4 fruit fly cellular contexts compared by ENCODE assay signal in genomic region chr3L:20517897-20518804, dm6.
A peak's percentile ranks its signal among the peaks of the same experiment; 100 is the strongest.
TF ChIP-seq lines count a peak whose summit lies in the region.

No protein-coding gene starts in this region.

TF ChIP-seq in whole organism, embryonic, 481 proteins besides CTCF, POLR2A, EP300 and RAD21 (continued from another document and continues in another):
- peak; percentile 60 for TF ChIP-seq CG15269 (tag; optimal IDR thresholded peaks at IDR 0.05; lab: Kevin White, UChicago)
- peak; percentile 34 for TF ChIP-seq Fer3 (tag; optimal IDR thresholded peaks at IDR 0.05; lab: Kevin White, UChicago)
- no peak for TF ChIP-seq gsb-n (tag; optimal IDR thresholded peaks at IDR 0.05; lab: Kevin White, UChicago)
- no peak for TF ChIP-seq CG8944 (GFP tag; optimal IDR thresholded peaks at IDR 0.05; lab: Kevin White, UChicago)
- peak; percentile 52; the same call in 1 of the 2 replicates for TF ChIP-seq slbo (GFP tag; IDR thresholded peaks at IDR 0.05; lab: Robert Waterston, UW)
- no peak for TF ChIP-seq E2f1 (GFP tag; IDR thresholded peaks at IDR 0.05; lab: Robert Waterston, UW)
- TF ChIP-seq ranshi (GFP tag; IDR thresholded peaks at IDR 0.05; lab: Robert Waterston, UW), result peak; percentile 57
- no peak for TF ChIP-seq tna (GFP tag; IDR thresholded peaks at IDR 0.05; lab: Robert Waterston, UW; ENCODE audit: partially characterized antibody)
- peak; percentile 12 for TF ChIP-seq Blimp-1 (GFP tag; optimal IDR thresholded peaks at IDR 0.05; lab: Kevin White, UChicago)
- TF ChIP-seq CG17568 (GFP tag; optimal IDR thresholded peaks at IDR 0.05; lab: Kevin White, UChicago), result peak; percentile 4
- no peak for TF ChIP-seq pan (optimal IDR thresholded peaks at IDR 0.05; lab: Kevin White, UChicago)
- peak in 1 of 2 experiments; percentile 62 for TF ChIP-seq pan (GFP tag; optimal IDR thresholded peaks at IDR 0.05 in 1 of 2, IDR thresholded peaks at IDR 0.05 in 1 of 2)
- no peak for TF ChIP-seq Nf-YA (GFP tag; IDR thresholded peaks at IDR 0.05; lab: Robert Waterston, UW)
- no peak for TF ChIP-seq Dref (GFP tag; IDR thresholded peaks at IDR 0.05; lab: Robert Waterston, UW)
- TF ChIP-seq CG12219 (GFP tag; optimal IDR thresholded peaks at IDR 0.05; lab: Kevin White, UChicago), result peak; percentile 17
- TF ChIP-seq Ets65A (GFP tag; lab: Kevin White, UChicago), result peak; percentile 74
- TF ChIP-seq jumu (GFP tag; optimal IDR thresholded peaks at IDR 0.05; lab: Kevin White, UChicago), result peak; percentile 17
- no peak for TF ChIP-seq CG30020 (tag; optimal IDR thresholded peaks at IDR 0.05; lab: Kevin White, UChicago)
- no peak for TF ChIP-seq CG31388 (GFP tag; optimal IDR thresholded peaks at IDR 0.05; lab: Kevin White, UChicago)
- no peak for TF ChIP-seq Neu2 (GFP tag; optimal IDR thresholded peaks at IDR 0.05; lab: Kevin White, UChicago; ENCODE audit: borderline replicate concordance)
- TF ChIP-seq Sox102F (GFP tag; optimal IDR thresholded peaks at IDR 0.05; lab: Kevin White, UChicago), result peak; percentile 41
- peak in 1 of 2 experiments; percentile 7 for TF ChIP-seq chif (GFP tag; optimal IDR thresholded peaks at IDR 0.05; lab: Kevin White, UChicago)
- no peak for TF ChIP-seq btn (GFP tag; optimal IDR thresholded peaks at IDR 0.05; lab: Kevin White, UChicago)
- TF ChIP-seq Side (GFP tag; optimal IDR thresholded peaks at IDR 0.05; lab: Kevin White, UChicago), result peak; percentile 17
- no peak for TF ChIP-seq oc (tag; optimal IDR thresholded peaks at IDR 0.05; lab: Kevin White, UChicago)
- TF ChIP-seq gcm (GFP tag; optimal IDR thresholded peaks at IDR 0.05; lab: Kevin White, UChicago), result no peak
- peak; percentile 87 for TF ChIP-seq psq (GFP tag; optimal IDR thresholded peaks at IDR 0.05; lab: Kevin White, UChicago)
- TF ChIP-seq Dek (tag; optimal IDR thresholded peaks at IDR 0.05; lab: Kevin White, UChicago), result peak; percentile 42
- TF ChIP-seq Chrac-16 (GFP tag; optimal IDR thresholded peaks at IDR 0.05; lab: Kevin White, UChicago), result peak; percentile 15
- peak; percentile 51; the same call in 1 of the 2 replicates for TF ChIP-seq CG11696 (GFP tag; IDR thresholded peaks at IDR 0.05; lab: Robert Waterston, UW)
- peak; percentile 1 for TF ChIP-seq CoRest (tag; optimal IDR thresholded peaks at IDR 0.05; lab: Kevin White, UChicago)
- peak; percentile 9; the same call in 1 of the 2 replicates for TF ChIP-seq CG10366 (GFP tag; IDR thresholded peaks at IDR 0.05; lab: Robert Waterston, UW)
- TF ChIP-seq onecut (GFP tag; IDR thresholded peaks at IDR 0.05; lab: Robert Waterston, UW), result no peak

TF ChIP-seq in whole organism, prepupa, 60 proteins besides CTCF, POLR2A, EP300 and RAD21 (continued from another document and continues in another):
- TF ChIP-seq lz (GFP tag; optimal IDR thresholded peaks at IDR 0.05; lab: Kevin White, UChicago) (peak; percentile 48), CG10669 (GFP tag; optimal IDR thresholded peaks at IDR 0.05; lab: Kevin White, UChicago) (peak; percentile 5), CG6854 (GFP tag; optimal IDR thresholded peaks at IDR 0.05; lab: Kevin White, UChicago) (peak; percentile 67), CG3032 (tag; optimal IDR thresholded peaks at IDR 0.05; lab: Kevin White, UChicago) (peak; percentile 5), CG6163 (GFP tag; IDR thresholded peaks at IDR 0.05; lab: Robert Waterston, UW) (peak; percentile 88), salr (GFP tag; optimal IDR thresholded peaks at IDR 0.05; lab: Kevin White, UChicago) (peak in 1 of 2 experiments; percentile 41), Ets96B (tag; optimal IDR thresholded peaks at IDR 0.05; lab: Kevin White, UChicago) (peak; percentile 26), CG16779 (tag; optimal IDR thresholded peaks at IDR 0.05; lab: Kevin White, UChicago) (peak; percentile 34), CG11902 (GFP tag; optimal IDR thresholded peaks at IDR 0.05; lab: Kevin White, UChicago) (no peak), Eip93F (GFP tag; optimal IDR thresholded peaks at IDR 0.05; lab: Kevin White, UChicago) (no peak), ss (GFP tag; optimal IDR thresholded peaks at IDR 0.05; lab: Kevin White, UChicago) (peak; percentile 73 to 78), Gug (GFP tag; IDR thresholded peaks at IDR 0.05; lab: Robert Waterston, UW) (no peak), Eip78C (GFP tag; lab: Kevin White, UChicago) (peak; percentile 81), Hr4 (GFP tag; optimal IDR thresholded peaks at IDR 0.05; lab: Kevin White, UChicago) (peak; percentile 59), Sox102F (GFP tag; optimal IDR thresholded peaks at IDR 0.05; lab: Kevin White, UChicago) (peak; percentile 20), pdm3 (GFP tag; optimal IDR thresholded peaks at IDR 0.05; lab: Kevin White, UChicago) (peak; percentile 36), net (GFP tag; optimal IDR thresholded peaks at IDR 0.05; lab: Kevin White, UChicago) (peak; percentile 17), Eip75B (GFP tag; optimal IDR thresholded peaks at IDR 0.05; lab: Kevin White, UChicago) (peak; percentile 14), CG6276 (GFP tag; optimal IDR thresholded peaks at IDR 0.05; lab: Kevin White, UChicago) (peak; percentile 41), CG32006 (GFP tag; optimal IDR thresholded peaks at IDR 0.05; lab: Kevin White, UChicago) (peak; percentile 33), fkh (GFP tag; optimal IDR thresholded peaks at IDR 0.05; lab: Kevin White, UChicago) (peak; percentile 85), Smox (GFP tag; optimal IDR thresholded peaks at IDR 0.05; lab: Kevin White, UChicago) (peak; percentile 56), CG6808 (GFP tag; optimal IDR thresholded peaks at IDR 0.05; lab: Kevin White, UChicago) (peak; percentile 72), CG4318 (GFP tag; optimal IDR thresholded peaks at IDR 0.05; lab: Kevin White, UChicago) (no peak), CG8119 (GFP tag; IDR thresholded peaks at IDR 0.05; lab: Robert Waterston, UW) (peak; percentile 43; the same call in 2 of the 3 replicates), svp (GFP tag; lab: Kevin White, UChicago) (peak; percentile 88), Met (GFP tag; optimal IDR thresholded peaks at IDR 0.05; lab: Kevin White, UChicago) (peak; percentile 57), Lpt (GFP tag; optimal IDR thresholded peaks at IDR 0.05; lab: Kevin White, UChicago) (peak; percentile 41), Sox14 (GFP tag; optimal IDR thresholded peaks at IDR 0.05; lab: Kevin White, UChicago) (peak; percentile 95), dsx (GFP tag; optimal IDR thresholded peaks at IDR 0.05; lab: Kevin White, UChicago; ENCODE audit: poor library complexity, severe bottlenecking) (peak; percentile 59), CG1621 (tag; optimal IDR thresholded peaks at IDR 0.05; lab: Kevin White, UChicago) (peak; percentile 47), vri (GFP tag; optimal IDR thresholded peaks at IDR 0.05; lab: Kevin White, UChicago) (peak; percentile 47), achi (GFP tag; optimal IDR thresholded peaks at IDR 0.05; lab: Kevin White, UChicago) (peak; percentile 22), fd59A (GFP tag; optimal IDR thresholded peaks at IDR 0.05; lab: Kevin White, UChicago) (no peak)

TF ChIP-seq in whole organism, pupa, 21 proteins besides CTCF, POLR2A, EP300 and RAD21 (continued from another document):
- TF ChIP-seq CG32121 (GFP tag; IDR thresholded peaks at IDR 0.05; lab: Robert Waterston, UW), result peak; percentile 15; the same call in 1 of the 2 replicates
- TF ChIP-seq rn (GFP tag; IDR thresholded peaks at IDR 0.05; lab: Robert Waterston, UW), result no peak

TF ChIP-seq in whole organism, wandering third instar larva, 38 proteins besides CTCF, POLR2A, EP300 and RAD21 (continued from another document):
- TF ChIP-seq br (GFP tag; optimal IDR thresholded peaks at IDR 0.05; lab: Kevin White, UChicago) (peak; percentile 39), rgr (GFP tag; optimal IDR thresholded peaks at IDR 0.05; lab: Kevin White, UChicago) (peak; percentile 54), HLH106 (tag; optimal IDR thresholded peaks at IDR 0.05; lab: Kevin White, UChicago) (peak; percentile 49), Mio (GFP tag; optimal IDR thresholded peaks at IDR 0.05; lab: Kevin White, UChicago) (peak; percentile 11)
